Worm (Caenorhabditis elegans): ENCODE measurements around the gene col-40.
"Not testable (repeated sequence)": the region's sequence is repeated elsewhere in the genome, so short reads cannot be mapped to it uniquely, and the experiment has no call there.

DNA sequence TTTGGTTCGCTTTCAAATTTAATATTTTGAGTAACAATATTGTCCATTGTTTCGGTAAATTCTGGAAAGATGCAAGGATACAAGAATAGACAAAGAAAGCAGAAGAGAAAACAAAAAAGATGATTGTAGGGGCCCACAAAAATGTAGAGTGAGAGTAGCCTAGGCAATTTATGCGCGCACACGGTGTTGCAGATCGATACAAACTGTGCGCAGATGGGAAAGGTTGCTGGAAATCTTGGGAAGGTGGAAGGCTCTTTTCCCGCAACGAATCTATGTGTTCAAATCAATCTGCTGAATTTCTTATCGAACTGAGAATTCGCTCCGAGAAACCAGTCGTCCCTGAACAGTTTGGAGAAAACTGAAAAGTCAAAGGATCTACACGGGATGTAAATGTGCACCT lies 46.1 kb downstream of the col-40 start, which contains the start of gene btb-10:
- TF ChIP-seq med-1 (GFP tag; optimal IDR thresholded peaks at IDR 0.05; ENCODE audit: insufficient read depth); cog-1 (tag; optimal IDR thresholded peaks at IDR 0.05); flt-1 (GFP tag; IDR thresholded peaks at IDR 0.05); ref-1 (GFP tag; conservative IDR thresholded peaks at IDR 0.05); klf-2 (GFP tag; conservative IDR thresholded peaks at IDR 0.05); ztf-23 (GFP tag; IDR thresholded peaks at IDR 0.05); ztf-29 (GFP tag; IDR thresholded peaks at IDR 0.05); tab-1 (GFP tag; IDR thresholded peaks at IDR 0.05); T22C8.4 (GFP tag; IDR thresholded peaks at IDR 0.05): not testable (repeated sequence)

Data from whole organism, midembryonic.